Worm (Caenorhabditis elegans): ENCODE results near the gene nspc-15.

nspc-15 gene

DNA sequence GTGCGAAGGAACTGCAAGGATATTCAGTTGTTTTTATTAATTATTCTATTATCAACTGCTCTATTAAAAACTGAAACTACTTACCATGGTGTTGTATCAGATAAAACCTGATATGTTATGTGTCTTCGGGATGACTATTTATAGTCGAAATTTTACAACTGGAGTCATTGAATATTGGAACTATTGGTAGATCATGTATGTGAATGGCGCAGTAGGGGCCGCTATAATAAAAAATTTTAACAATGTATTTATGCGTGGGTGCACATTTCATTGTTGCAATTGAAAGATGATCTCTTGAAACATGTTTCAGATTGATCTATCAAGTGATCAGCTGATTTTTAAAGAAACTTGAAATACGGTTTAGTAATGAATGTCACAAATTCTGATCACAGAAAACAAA is 1.6 kb upstream of the nspc-15 start, which contains the start of gene nspc-14:
TSS of gene nspc-14 (minus strand) at position 101 of the 400 bp plus-strand sequence.
- TF ChIP-seq aly-2 (tag; optimal IDR thresholded peaks at IDR 0.05): no peak
- TF ChIP-seq unc-86 (tag; optimal IDR thresholded peaks at IDR 0.05): no peak
- TF ChIP-seq nhr-20 (tag; optimal IDR thresholded peaks at IDR 0.05): no peak
- no peak for TF ChIP-seq isw-1 (GFP tag; IDR thresholded peaks at IDR 0.05)
- TF ChIP-seq C16A3.4 (tag; optimal IDR thresholded peaks at IDR 0.05): no peak
- TF ChIP-seq pax-3 (tag; optimal IDR thresholded peaks at IDR 0.05): no peak
- TF ChIP-seq nhr-84 (tag; optimal IDR thresholded peaks at IDR 0.05): no peak
- TF ChIP-seq fkh-10 (GFP tag; optimal IDR thresholded peaks at IDR 0.05): no peak
- TF ChIP-seq alr-1 (tag; optimal IDR thresholded peaks at IDR 0.05; ENCODE audit: borderline replicate concordance): no peak

DNA sequence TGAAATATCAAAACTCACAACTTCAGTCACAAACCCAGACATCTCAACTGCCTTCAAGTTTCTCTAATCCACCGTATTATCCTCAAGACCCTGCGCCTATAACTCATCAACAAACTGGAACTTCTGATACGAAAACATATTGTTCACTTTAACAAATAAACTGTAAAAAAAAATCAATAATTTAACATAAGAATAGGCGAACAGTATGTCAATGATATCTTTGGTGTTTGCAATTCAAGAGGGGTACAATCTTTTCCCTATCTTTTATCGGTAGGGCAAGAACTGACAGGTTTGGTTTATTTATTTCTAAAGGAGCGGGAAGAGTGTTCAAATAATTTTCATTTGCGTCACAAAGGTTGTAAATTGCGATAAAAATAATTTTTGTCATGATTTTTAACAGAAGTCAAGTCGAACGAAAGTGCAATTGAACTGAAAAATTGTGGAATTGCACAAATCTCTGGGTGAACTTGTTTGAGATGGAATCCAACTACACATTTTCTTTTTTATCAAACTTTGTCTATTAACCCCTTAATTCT is 2.5 kb downstream of the nspc-15 start:
- TF ChIP-seq sup-37 (GFP tag; optimal IDR thresholded peaks at IDR 0.05) (peak; percentile 88), lin-15B (tag; optimal IDR thresholded peaks at IDR 0.05) (no peak), blmp-1 (tag; optimal IDR thresholded peaks at IDR 0.05) (peak; percentile 54), nhr-85 (tag) (peak; percentile 98), ztf-4 (tag; optimal IDR thresholded peaks at IDR 0.05) (peak; percentile 96), unc-98 (GFP tag; IDR thresholded peaks at IDR 0.05) (peak; percentile 68), dpl-1 (GFP tag; optimal IDR thresholded peaks at IDR 0.05) (peak; percentile 55 to 67 (median 65)), swsn-7 (tag; optimal IDR thresholded peaks at IDR 0.05) (peak; percentile 98), skn-1 (tag; optimal IDR thresholded peaks at IDR 0.05) (peak; percentile 98), F16B12.6 (tag; optimal IDR thresholded peaks at IDR 0.05) (no peak), nhr-47 (tag; optimal IDR thresholded peaks at IDR 0.05) (peak; percentile 99), hpl-2 (GFP tag; optimal IDR thresholded peaks at IDR 0.05) (peak; percentile 94), unc-30 (tag; optimal IDR thresholded peaks at IDR 0.05) (no peak), nhr-28 (tag; optimal IDR thresholded peaks at IDR 0.05) (peak; percentile 64), lsy-2 (tag; optimal IDR thresholded peaks at IDR 0.05) (peak; percentile 96), aha-1 (tag; optimal IDR thresholded peaks at IDR 0.05) (peak; percentile 92), lin-39 (tag; optimal IDR thresholded peaks at IDR 0.05) (peak; percentile 100), C34B4.2 (tag; optimal IDR thresholded peaks at IDR 0.05) (no peak), zag-1 (tag; optimal IDR thresholded peaks at IDR 0.05) (peak; percentile 84), pax-3 (tag; optimal IDR thresholded peaks at IDR 0.05) (peak; percentile 93), aly-2 (tag; optimal IDR thresholded peaks at IDR 0.05) (peak; percentile 99), ces-1 (GFP tag; optimal IDR thresholded peaks at IDR 0.05) (peak; percentile 58), nhr-90 (tag; optimal IDR thresholded peaks at IDR 0.05; ENCODE audit: poor library complexity) (peak; percentile 99), nhr-12 (tag; optimal IDR thresholded peaks at IDR 0.05) (peak; percentile 64), egl-13 (tag; optimal IDR thresholded peaks at IDR 0.05) (peak; percentile 96), Y116A8C.19 (tag; optimal IDR thresholded peaks at IDR 0.05; ENCODE audit: borderline replicate concordance) (no peak), lin-35 (GFP tag; optimal IDR thresholded peaks at IDR 0.05) (peak; percentile 56 to 93), pag-3 (tag; optimal IDR thresholded peaks at IDR 0.05; ENCODE audit: borderline replicate concordance, insufficient read depth) (peak; percentile 76), jun-1 (tag; optimal IDR thresholded peaks at IDR 0.05) (peak; percentile 99), nhr-84 (tag; optimal IDR thresholded peaks at IDR 0.05) (peak; percentile 97), egl-27 (tag; optimal IDR thresholded peaks at IDR 0.05) (peak; percentile 76 to 84), snu-23 (GFP tag; optimal IDR thresholded peaks at IDR 0.05) (peak; percentile 99), hlh-17 (GFP tag; optimal IDR thresholded peaks at IDR 0.05; ENCODE audit: borderline replicate concordance) (no peak), ceh-63 (GFP tag; optimal IDR thresholded peaks at IDR 0.05) (peak; percentile 77), nhr-20 (tag; optimal IDR thresholded peaks at IDR 0.05) (peak; percentile 98), pqm-1 (tag; optimal IDR thresholded peaks at IDR 0.05) (peak; percentile 89), mab-9 (GFP tag; IDR thresholded peaks at IDR 0.05) (peak; percentile 92), C16A3.4 (tag; optimal IDR thresholded peaks at IDR 0.05) (peak; percentile 99), alr-1 (tag; optimal IDR thresholded peaks at IDR 0.05; ENCODE audit: borderline replicate concordance) (no peak), elt-3 (tag; optimal IDR thresholded peaks at IDR 0.05) (peak in 4 of 6 experiments; percentile 54 to 100 (median 89)), fos-1 (tag; optimal IDR thresholded peaks at IDR 0.05) (peak; percentile 99), tbx-2 (tag; optimal IDR thresholded peaks at IDR 0.05) (peak; percentile 98), lin-13 (GFP tag; optimal IDR thresholded peaks at IDR 0.05) (peak; percentile 96), ama-1 (optimal IDR thresholded peaks at IDR 0.05) (no peak), rnt-1 (tag; optimal IDR thresholded peaks at IDR 0.05) (peak; percentile 95), ceh-8 (GFP tag; optimal IDR thresholded peaks at IDR 0.05) (peak; percentile 96)
